Worm (Caenorhabditis elegans) whole organism, L1 larva: ENCODE results near the gene F19B6.3.

Experiments used
- C04F5.9 ChIP-seq: sonication (generic microtip); optimal IDR thresholded peaks from 2 replicates; lab custom pipeline; 2016; ENCODE audit warnings: missing genetic modification characterization, missing compliant biosample characterization
- C16A3.4 ChIP-seq: fragments of 150-350 bp; optimal IDR thresholded peaks from 2 replicates; lab custom pipeline; 2014; ENCODE audit warnings: missing biosample characterization, missing genetic modification characterization
- C34B4.2 ChIP-seq: sonication (generic microtip); optimal IDR thresholded peaks from 2 replicates; lab custom pipeline; 2017; ENCODE audit warnings: mild to moderate bottlenecking, missing genetic modification characterization, missing compliant biosample characterization
- F16B12.6 ChIP-seq: fragments of 150-350 bp; optimal IDR thresholded peaks from 2 replicates; lab custom pipeline; 2014; ENCODE audit warnings: missing biosample characterization, missing genetic modification characterization
- blmp-1 ChIP-seq: fragments of 150-350 bp; optimal IDR thresholded peaks from 2 replicates; lab custom pipeline; 2014; ENCODE audit warnings: missing biosample characterization, missing genetic modification characterization
- ceh-8 ChIP-seq: fragments of 200-800 bp; sonication (Bioruptor generic); optimal IDR thresholded peaks from 2 replicates; lab custom pipeline; 2018; ENCODE audit warnings: mild to moderate bottlenecking, missing genetic modification characterization, moderate library complexity, missing compliant biosample characterization
- ceh-90 ChIP-seq: sonication (generic microtip); optimal IDR thresholded peaks from 2 replicates; lab custom pipeline; 2016; ENCODE audit warnings: missing genetic modification characterization, missing compliant biosample characterization
- dpl-1 ChIP-seq, 3 experiments: fragments of 150-350 bp in 2 of 3; sonication (generic microtip) in 1 of 3; optimal IDR thresholded peaks; 2 replicates each; lab custom pipeline; 2014 to 2017; ENCODE audit warnings: missing biosample characterization in 3 of 3, missing genetic modification characterization in 3 of 3, missing genetic modification reagents in 3 of 3
- dsc-1 ChIP-seq: sonication (generic microtip); optimal IDR thresholded peaks from 2 replicates; lab custom pipeline; 2016; ENCODE audit warnings: mild to moderate bottlenecking, missing genetic modification characterization, missing compliant biosample characterization
- efl-1 ChIP-seq, 4 experiments: fragments of 150-350 bp; optimal IDR thresholded peaks in 3 of 4; peaks in 1 of 4; 1 replicate in 1 of 4; 2 replicates in 3 of 4; lab custom pipeline; 2014; ENCODE audit warnings: missing biosample characterization in 2 of 4, missing genetic modification characterization in 2 of 4, missing genetic modification reagents in 2 of 4
- egl-27 ChIP-seq, 2 experiments: fragments of 150-350 bp in 1 of 2; sonication (generic microtip); optimal IDR thresholded peaks; 3 replicates each; lab custom pipeline; 2017 to 2018; ENCODE audit warnings: missing biosample characterization in 2 of 2, missing genetic modification characterization in 2 of 2, missing genetic modification reagents in 2 of 2
- elt-2 ChIP-seq: sonication (generic microtip); optimal IDR thresholded peaks from 2 replicates; lab custom pipeline; 2016; ENCODE audit warnings: missing genetic modification characterization, mild to moderate bottlenecking, inconsistent platforms, missing compliant biosample characterization, missing genetic modification reagents
- elt-3 ChIP-seq, 6 experiments: fragments of 150-350 bp in 1 of 6; sonication (generic microtip); optimal IDR thresholded peaks; 2 replicates each; lab custom pipeline; 2017 to 2018; ENCODE audit warnings: missing biosample characterization in 6 of 6, missing genetic modification characterization in 6 of 6, inconsistent platforms in 1 of 6
- fkh-4 ChIP-seq: sonication (generic microtip); optimal IDR thresholded peaks from 2 replicates; lab custom pipeline; 2016; ENCODE audit warnings: missing compliant biosample characterization, missing genetic modification characterization, borderline replicate concordance
- fkh-8 ChIP-seq: sonication (generic microtip); optimal IDR thresholded peaks from 2 replicates; lab custom pipeline; 2016; ENCODE audit warnings: mild to moderate bottlenecking, missing genetic modification characterization, missing compliant biosample characterization
- fos-1 ChIP-seq: fragments of 150-350 bp; optimal IDR thresholded peaks from 2 replicates; lab custom pipeline; 2014; ENCODE audit warnings: missing biosample characterization, missing genetic modification characterization
- hlh-4 ChIP-seq: sonication (generic microtip); optimal IDR thresholded peaks from 2 replicates; lab custom pipeline; 2016; ENCODE audit warnings: mild to moderate bottlenecking, missing genetic modification characterization, missing compliant biosample characterization
- irx-1 ChIP-seq: sonication (generic microtip); optimal IDR thresholded peaks from 2 replicates; lab custom pipeline; 2016; ENCODE audit warnings: missing genetic modification characterization, missing compliant biosample characterization
- jun-1 ChIP-seq: fragments of 150-350 bp; optimal IDR thresholded peaks from 2 replicates; lab custom pipeline; 2014; ENCODE audit warnings: missing biosample characterization, missing genetic modification reagents, missing genetic modification characterization
- lin-13 ChIP-seq: fragments of 150-350 bp; optimal IDR thresholded peaks from 2 replicates; lab custom pipeline; 2014; ENCODE audit warnings: missing biosample characterization, missing genetic modification reagents, missing genetic modification characterization
- lin-14 ChIP-seq: fragments of 200-800 bp; sonication (Bioruptor generic); optimal IDR thresholded peaks from 2 replicates; lab custom pipeline; 2018; ENCODE audit warnings: mild to moderate bottlenecking, missing genetic modification characterization, moderate library complexity, missing compliant biosample characterization
- lin-15B ChIP-seq: fragments of 150-350 bp; sonication (generic microtip); optimal IDR thresholded peaks from 3 replicates; lab custom pipeline; 2014; ENCODE audit warnings: missing biosample characterization, missing genetic modification characterization
- lin-35 ChIP-seq, 2 experiments: fragments of 150-350 bp; optimal IDR thresholded peaks; 2 replicates each; lab custom pipeline; 2014; ENCODE audit warnings: missing biosample characterization in 2 of 2, missing genetic modification characterization in 2 of 2, missing genetic modification reagents in 2 of 2
- lin-39 ChIP-seq: fragments of 150-350 bp; optimal IDR thresholded peaks from 2 replicates; lab custom pipeline; 2014; ENCODE audit warnings: missing biosample characterization, missing genetic modification reagents, missing genetic modification characterization
- lir-3 ChIP-seq: sonication (generic microtip); optimal IDR thresholded peaks from 2 replicates; lab custom pipeline; 2016; ENCODE audit warnings: mild to moderate bottlenecking, missing genetic modification characterization, moderate library complexity, missing compliant biosample characterization; ENCODE audit not compliant: poor library complexity
- lsy-2 ChIP-seq, 2 experiments: fragments of 150-350 bp; optimal IDR thresholded peaks; 2 replicates each; lab custom pipeline; 2014; ENCODE audit warnings: missing biosample characterization in 2 of 2, missing genetic modification characterization in 2 of 2
- mab-9 ChIP-seq: fragments of 200-800 bp; sonication (Bioruptor generic); IDR thresholded peaks from 2 replicates; pipeline ENCODE4 v1.3.6; 2022; ENCODE audit warnings: missing genetic modification reagents, missing genetic modification characterization, missing compliant biosample characterization
- mdl-1 ChIP-seq, 2 experiments: fragments of 150-350 bp; optimal IDR thresholded peaks; 2 replicates each; lab custom pipeline; 2014 to 2017; ENCODE audit warnings: missing biosample characterization in 2 of 2, missing genetic modification characterization in 2 of 2, inconsistent platforms in 1 of 2
- mep-1 ChIP-seq: fragments of 150-350 bp; optimal IDR thresholded peaks from 2 replicates; lab custom pipeline; 2014; ENCODE audit warnings: missing biosample characterization, missing genetic modification characterization
- nhr-11 ChIP-seq: fragments of 150-350 bp; optimal IDR thresholded peaks from 2 replicates; lab custom pipeline; 2014; ENCODE audit warnings: missing biosample characterization, missing genetic modification characterization
- nhr-20 ChIP-seq: sonication (generic microtip); optimal IDR thresholded peaks from 2 replicates; lab custom pipeline; 2016; ENCODE audit warnings: mild to moderate bottlenecking, missing genetic modification characterization, missing compliant biosample characterization
- nhr-237 ChIP-seq: fragments of 150-350 bp; optimal IDR thresholded peaks from 2 replicates; lab custom pipeline; 2014; ENCODE audit warnings: missing biosample characterization, missing genetic modification characterization
- nhr-47 ChIP-seq: sonication (generic microtip); optimal IDR thresholded peaks from 2 replicates; lab custom pipeline; 2016; ENCODE audit warnings: mild to moderate bottlenecking, missing genetic modification characterization, moderate library complexity, missing compliant biosample characterization
- nhr-71 ChIP-seq: sonication (generic microtip); optimal IDR thresholded peaks from 2 replicates; lab custom pipeline; 2016; ENCODE audit warnings: mild to moderate bottlenecking, missing genetic modification characterization, moderate library complexity, missing compliant biosample characterization
- nhr-76 ChIP-seq: sonication (generic microtip); optimal IDR thresholded peaks from 2 replicates; lab custom pipeline; 2017; ENCODE audit warnings: missing biosample characterization, missing genetic modification characterization
- nhr-84 ChIP-seq: sonication (generic microtip); optimal IDR thresholded peaks from 2 replicates; lab custom pipeline; 2017; ENCODE audit warnings: missing biosample characterization, missing genetic modification characterization
- pag-3 ChIP-seq: sonication (generic microtip); optimal IDR thresholded peaks from 2 replicates; lab custom pipeline; 2017; ENCODE audit warnings: missing genetic modification characterization, mild to moderate bottlenecking, missing compliant biosample characterization, antibody characterized with exemption, borderline replicate concordance; ENCODE audit not compliant: insufficient read depth
- rnt-1 ChIP-seq: sonication (generic microtip); optimal IDR thresholded peaks from 2 replicates; lab custom pipeline; 2016; ENCODE audit warnings: mild to moderate bottlenecking, missing genetic modification characterization, moderate library complexity, missing compliant biosample characterization
- skn-1 ChIP-seq: fragments of 150-350 bp; optimal IDR thresholded peaks from 2 replicates; lab custom pipeline; 2014; ENCODE audit warnings: missing biosample characterization, missing genetic modification characterization
- sptf-1 ChIP-seq: fragments of 150-350 bp; optimal IDR thresholded peaks from 2 replicates; lab custom pipeline; 2014; ENCODE audit warnings: missing biosample characterization, missing genetic modification characterization
- swsn-7 ChIP-seq: sonication (generic microtip); optimal IDR thresholded peaks from 2 replicates; lab custom pipeline; 2016; ENCODE audit warnings: missing genetic modification characterization, missing compliant biosample characterization
- tlp-1 ChIP-seq: fragments of 150-350 bp; optimal IDR thresholded peaks from 2 replicates; lab custom pipeline; 2014; ENCODE audit warnings: missing biosample characterization, missing genetic modification characterization
- unc-62 ChIP-seq: fragments of 150-350 bp; optimal IDR thresholded peaks from 2 replicates; lab custom pipeline; 2014; ENCODE audit warnings: missing biosample characterization, missing genetic modification reagents, missing genetic modification characterization
- unc-86 ChIP-seq: sonication (generic microtip); optimal IDR thresholded peaks from 2 replicates; lab custom pipeline; 2016; ENCODE audit warnings: missing genetic modification characterization, missing compliant biosample characterization
- zip-4 ChIP-seq: fragments of 200-800 bp; sonication (Bioruptor generic); optimal IDR thresholded peaks from 2 replicates; lab custom pipeline; 2018; ENCODE audit warnings: mild to moderate bottlenecking, missing genetic modification characterization, moderate library complexity, missing compliant biosample characterization
- ztf-4 ChIP-seq: fragments of 150-350 bp; optimal IDR thresholded peaks from 2 replicates; lab custom pipeline; 2014; ENCODE audit warnings: missing biosample characterization, missing genetic modification characterization

The F19B6.3 gene

ce11 chrIV:12330840-12331359, 3.9 kb downstream of the F19B6.3 start, which contains the start of gene ufd-1 (continued):
- no peak for TF ChIP-seq hlh-4
- TF ChIP-seq mab-9, result no peak
- TF ChIP-seq nhr-84, result no peak
- TF ChIP-seq elt-3 (tag; optimal IDR thresholded peaks at IDR 0.05; lab: Kevin White, UChicago), result no peak
- TF ChIP-seq nhr-11 (tag; lab: Kevin White, UChicago), result no peak
- TF ChIP-seq unc-86 (tag; lab: Kevin White, UChicago), result no peak
- peak in 1 of 2 experiments; percentile 0 for TF ChIP-seq lsy-2 (tag; optimal IDR thresholded peaks at IDR 0.05; lab: Kevin White, UChicago)
- no peak for TF ChIP-seq zip-4 (GFP tag; lab: Kevin White, UChicago)
- TF ChIP-seq fos-1 (tag; lab: Kevin White, UChicago), result no peak

DNA sequence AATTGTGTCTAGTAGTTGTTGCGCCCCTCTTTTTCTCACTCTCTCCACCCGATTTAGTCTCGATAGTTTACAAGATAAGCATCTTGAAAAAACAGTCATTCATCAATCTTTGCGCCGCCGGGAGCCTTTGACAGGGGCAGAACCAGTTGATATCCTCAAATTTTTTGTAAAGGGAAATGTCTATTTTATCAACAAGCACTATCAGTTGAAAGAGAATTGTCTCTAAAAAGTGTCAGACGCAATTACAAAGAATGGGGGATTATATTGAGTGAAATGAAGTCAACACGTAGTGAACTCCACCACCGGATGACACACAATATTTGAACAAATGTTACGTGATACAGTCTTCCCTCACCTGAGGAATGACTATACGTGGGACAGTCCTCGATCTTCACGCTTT, 7.1 kb downstream of the F19B6.3 start:
- peak; percentile 16 for TF ChIP-seq lin-14 (GFP tag; lab: Kevin White, UChicago)
- TF ChIP-seq efl-1 (optimal IDR thresholded peaks at IDR 0.05; lab: Kevin White, UChicago), result no peak
- TF ChIP-seq efl-1 (GFP tag; optimal IDR thresholded peaks at IDR 0.05 in 1 of 2; lab: Kevin White, UChicago), result peak in 1 of 2 experiments; percentile 90
- peak; percentile 12 for TF ChIP-seq blmp-1 (tag; lab: Kevin White, UChicago)
- no peak for TF ChIP-seq lin-13 (GFP tag; lab: Kevin White, UChicago)

DNA sequence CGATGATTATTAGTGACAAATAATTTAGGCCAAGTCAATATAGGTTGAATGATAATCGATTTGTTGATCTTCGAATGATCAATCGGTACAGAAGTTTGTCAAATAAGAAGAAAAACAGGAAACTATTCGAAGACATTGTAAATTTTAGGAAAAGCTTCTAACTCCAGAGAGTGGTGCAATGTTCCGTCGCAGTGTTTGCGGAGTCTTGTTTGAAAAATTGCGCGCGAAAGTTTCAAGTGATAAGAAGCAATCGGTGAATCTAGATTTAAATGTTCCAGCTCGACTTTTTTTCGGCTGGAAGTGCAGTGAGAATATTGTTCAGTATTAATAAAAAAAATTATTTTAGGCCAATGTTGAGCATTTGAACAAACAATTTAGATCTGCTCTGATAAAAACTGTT, 7.7 kb downstream of the F19B6.3 start:
- TF ChIP-seq nhr-71 (tag; lab: Kevin White, UChicago), result peak; percentile 21
- TF ChIP-seq elt-2 (tag; lab: Kevin White, UChicago), result no peak
- peak; percentile 25 to 43 for TF ChIP-seq lsy-2 (tag; optimal IDR thresholded peaks at IDR 0.05; lab: Kevin White, UChicago)
- TF ChIP-seq fkh-4, result no peak
- no peak for TF ChIP-seq nhr-76 (tag; lab: Kevin White, UChicago)
- no peak for TF ChIP-seq ceh-8 (GFP tag; lab: Kevin White, UChicago)
- TF ChIP-seq dsc-1 (tag; lab: Kevin White, UChicago), result no peak
- TF ChIP-seq skn-1 (tag; lab: Kevin White, UChicago), result no peak
- TF ChIP-seq egl-27 (tag; optimal IDR thresholded peaks at IDR 0.05; lab: Kevin White, UChicago), result no peak
- TF ChIP-seq pag-3 (tag; lab: Kevin White, UChicago), result no peak
- TF ChIP-seq dpl-1 (GFP tag; optimal IDR thresholded peaks at IDR 0.05; lab: Kevin White, UChicago), result peak; percentile 73 to 86 (median 85)
- no peak for TF ChIP-seq tlp-1 (tag; lab: Kevin White, UChicago)
- TF ChIP-seq lir-3 (tag; lab: Kevin White, UChicago), result no peak
- TF ChIP-seq ztf-4 (tag; lab: Kevin White, UChicago), result no peak
- peak; percentile 3 for TF ChIP-seq swsn-7 (tag; lab: Kevin White, UChicago)
- no peak for TF ChIP-seq mdl-1 (tag; optimal IDR thresholded peaks at IDR 0.05; lab: Kevin White, UChicago)
- TF ChIP-seq lin-15B (tag; lab: Kevin White, UChicago), result no peak
- TF ChIP-seq ceh-90 (tag; lab: Kevin White, UChicago), result no peak
- no peak for TF ChIP-seq nhr-237 (tag; lab: Kevin White, UChicago)
- no peak for TF ChIP-seq sptf-1
- TF ChIP-seq C34B4.2 (tag; lab: Kevin White, UChicago), result no peak
- TF ChIP-seq rnt-1 (tag; lab: Kevin White, UChicago), result peak; percentile 26
- no peak for TF ChIP-seq nhr-20 (tag; lab: Kevin White, UChicago)
- TF ChIP-seq unc-62 (GFP tag; lab: Kevin White, UChicago), result no peak
- TF ChIP-seq lin-13 (GFP tag; lab: Kevin White, UChicago), result no peak
- TF ChIP-seq C04F5.9 (tag; lab: Kevin White, UChicago), result no peak
- no peak for TF ChIP-seq irx-1 (tag; lab: Kevin White, UChicago)
- TF ChIP-seq mep-1 (tag; lab: Kevin White, UChicago), result peak; percentile 19
- no peak for TF ChIP-seq jun-1 (tag; lab: Kevin White, UChicago)
- no peak for TF ChIP-seq nhr-11 (tag; lab: Kevin White, UChicago)
- TF ChIP-seq lin-35 (GFP tag; optimal IDR thresholded peaks at IDR 0.05; lab: Kevin White, UChicago), result peak; percentile 74 to 82
- TF ChIP-seq lin-39 (tag; lab: Kevin White, UChicago), result no peak
- no peak for TF ChIP-seq fkh-8 (tag; lab: Kevin White, UChicago)
- peak; percentile 73 to 81 for TF ChIP-seq efl-1 (optimal IDR thresholded peaks at IDR 0.05; lab: Kevin White, UChicago)
- peak; percentile 84 to 98 for TF ChIP-seq efl-1 (GFP tag; optimal IDR thresholded peaks at IDR 0.05 in 1 of 2; lab: Kevin White, UChicago)
- TF ChIP-seq C16A3.4 (tag; lab: Kevin White, UChicago), result no peak
- TF ChIP-seq F16B12.6, result peak; percentile 80
- TF ChIP-seq nhr-47 (tag; lab: Kevin White, UChicago), result peak; percentile 24
- no peak for TF ChIP-seq elt-3 (tag; optimal IDR thresholded peaks at IDR 0.05; lab: Kevin White, UChicago)
- no peak for TF ChIP-seq mab-9
